Worm (Caenorhabditis elegans): ENCODE results near the gene smr-1.

Gene smr-1

DNA sequence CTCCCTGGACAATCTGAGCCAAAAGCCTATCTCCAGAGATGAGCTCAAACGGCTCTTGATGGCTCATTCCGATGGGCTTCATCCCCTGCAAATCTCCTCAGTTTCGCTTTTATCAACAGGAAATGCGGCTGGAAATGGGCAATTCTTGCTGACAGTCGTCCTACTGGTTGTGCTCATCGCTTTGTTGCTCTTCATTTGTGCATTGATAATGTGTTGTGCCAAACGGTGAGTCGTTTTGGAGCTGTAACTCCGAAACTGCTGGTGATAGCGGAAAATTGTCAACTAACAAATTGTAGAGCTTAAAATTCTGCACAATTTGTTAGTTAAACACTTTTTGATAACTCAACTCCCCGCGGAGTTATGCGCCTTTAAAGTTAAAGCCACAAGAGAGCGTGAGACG, 36.0 kb downstream of the smr-1 start:
- no peak for TF ChIP-seq fax-1 (tag; optimal IDR thresholded peaks at IDR 0.05)
- TF ChIP-seq K09A11.1 (tag; optimal IDR thresholded peaks at IDR 0.05; ENCODE audit: insufficient read depth), result no peak
- TF ChIP-seq hlh-30 (tag; optimal IDR thresholded peaks at IDR 0.05; ENCODE audit: insufficient read depth), result no peak
- no peak for TF ChIP-seq elt-2 (tag; optimal IDR thresholded peaks at IDR 0.05)
- TF ChIP-seq unc-86 (tag; optimal IDR thresholded peaks at IDR 0.05), result no peak
- TF ChIP-seq pros-1 (tag; optimal IDR thresholded peaks at IDR 0.05), result no peak
- no peak for TF ChIP-seq nhr-11 (tag; optimal IDR thresholded peaks at IDR 0.05)
- no peak for TF ChIP-seq hlh-6 (tag; optimal IDR thresholded peaks at IDR 0.05)
- no peak for TF ChIP-seq npax-4 (tag; optimal IDR thresholded peaks at IDR 0.05)
- TF ChIP-seq mec-3 (tag; optimal IDR thresholded peaks at IDR 0.05; ENCODE audit: borderline replicate concordance), result no peak
- TF ChIP-seq ceh-18 (tag; optimal IDR thresholded peaks at IDR 0.05), result no peak
- TF ChIP-seq pha-4 (tag; optimal IDR thresholded peaks at IDR 0.05), result no peak
- TF ChIP-seq K02D7.2 (tag; optimal IDR thresholded peaks at IDR 0.05), result no peak
- no peak for TF ChIP-seq tbx-2 (tag; optimal IDR thresholded peaks at IDR 0.05)
- no peak for TF ChIP-seq ceh-30 (tag; optimal IDR thresholded peaks at IDR 0.05)
- TF ChIP-seq syd-9 (tag; optimal IDR thresholded peaks at IDR 0.05), result no peak
- no peak for TF ChIP-seq ceh-14 (tag; optimal IDR thresholded peaks at IDR 0.05)
- TF ChIP-seq ceh-34 (tag; optimal IDR thresholded peaks at IDR 0.05), result no peak

DNA sequence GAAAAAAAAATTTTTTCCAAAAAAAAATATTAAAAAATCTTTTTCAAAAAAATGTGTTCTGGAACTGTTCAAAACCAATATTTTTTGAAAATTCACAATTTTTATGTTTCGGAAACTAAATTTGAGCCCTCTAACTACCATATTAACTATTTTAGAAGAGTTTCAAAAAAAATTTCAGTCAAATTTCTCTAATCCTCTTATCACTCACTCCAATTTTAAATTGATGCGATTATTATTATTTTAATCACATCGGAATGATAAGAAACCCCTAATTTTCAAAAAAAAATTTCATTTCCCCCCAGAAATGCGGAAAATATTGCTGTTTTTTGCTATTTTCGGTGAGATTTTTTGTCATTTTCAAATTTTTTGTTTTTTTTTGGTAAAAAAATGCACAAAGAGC, 38.8 kb downstream of the smr-1 start, which contains the start of gene nspg-8:
nspg-8 (plus strand) TSS at position 301 of the 400 bp plus-strand sequence.
- no peak for TF ChIP-seq sdc-2 (tag; optimal IDR thresholded peaks at IDR 0.05)
- TF ChIP-seq C38D4.7 (GFP tag; optimal IDR thresholded peaks at IDR 0.05), result no peak
- no peak for TF ChIP-seq ceh-22 (tag; optimal IDR thresholded peaks at IDR 0.05)
- no peak for TF ChIP-seq Y22D7AL.16 (tag; optimal IDR thresholded peaks at IDR 0.05)
- no peak for TF ChIP-seq ama-1 (optimal IDR thresholded peaks at IDR 0.05)
- TF ChIP-seq madf-2 (tag; optimal IDR thresholded peaks at IDR 0.05), result no peak
- TF ChIP-seq ceh-2 (tag; optimal IDR thresholded peaks at IDR 0.05), result no peak
- TF ChIP-seq ceh-18 (tag; optimal IDR thresholded peaks at IDR 0.05), result no peak
- TF ChIP-seq hlh-30 (tag; optimal IDR thresholded peaks at IDR 0.05; ENCODE audit: insufficient read depth), result no peak
- no peak for TF ChIP-seq elt-2 (tag; optimal IDR thresholded peaks at IDR 0.05)

ce11 chrIII:1193326-1193862, 50.4 kb downstream of the smr-1 start, which contains the start of gene Y119D3B.14:
Gene Y119D3B.14 (minus strand): TSS chrIII:1193812.
- TF ChIP-seq ceh-2 (tag; optimal IDR thresholded peaks at IDR 0.05), result no peak
- TF ChIP-seq ceh-14 (tag; optimal IDR thresholded peaks at IDR 0.05), result no peak
- TF ChIP-seq ama-1 (optimal IDR thresholded peaks at IDR 0.05), result no peak
- no peak for TF ChIP-seq unc-3 (GFP tag; conservative IDR thresholded peaks at IDR 0.05)
- no peak for TF ChIP-seq unc-3 (tag; optimal IDR thresholded peaks at IDR 0.05)
- no peak for TF ChIP-seq ceh-9 (tag; optimal IDR thresholded peaks at IDR 0.05)
- TF ChIP-seq sox-4 (tag; optimal IDR thresholded peaks at IDR 0.05), result no peak
- no peak for TF ChIP-seq syd-9 (tag; optimal IDR thresholded peaks at IDR 0.05)
- TF ChIP-seq C38D4.7 (GFP tag; optimal IDR thresholded peaks at IDR 0.05), result no peak
- no peak for TF ChIP-seq C08G9.2 (tag; optimal IDR thresholded peaks at IDR 0.05)
- no peak for TF ChIP-seq rnt-1 (tag; optimal IDR thresholded peaks at IDR 0.05)
- TF ChIP-seq pros-1 (tag; optimal IDR thresholded peaks at IDR 0.05), result no peak
- TF ChIP-seq pax-1 (tag; optimal IDR thresholded peaks at IDR 0.05), result no peak
- TF ChIP-seq tbx-7 (tag; optimal IDR thresholded peaks at IDR 0.05), result no peak
- TF ChIP-seq ztf-16 (tag; optimal IDR thresholded peaks at IDR 0.05), result no peak
- no peak for TF ChIP-seq pha-4 (tag; optimal IDR thresholded peaks at IDR 0.05)
- TF ChIP-seq F13H6.1 (tag; optimal IDR thresholded peaks at IDR 0.05), result no peak
- TF ChIP-seq ets-4 (tag; optimal IDR thresholded peaks at IDR 0.05), result no peak
- no peak for TF ChIP-seq fkh-6 (tag; optimal IDR thresholded peaks at IDR 0.05)
- TF ChIP-seq hlh-13 (GFP tag; optimal IDR thresholded peaks at IDR 0.05), result no peak
- no peak for TF ChIP-seq ceh-34 (tag; optimal IDR thresholded peaks at IDR 0.05)

Data from whole organism, late embryonic.